Worm (Caenorhabditis elegans) whole organism, young adult: Measurements from ENCODE around the gene unc-10.

Experiments
- B0019.2 ChIP-seq: fragments of 200-800 bp; sonication (Bioruptor generic); conservative IDR thresholded peaks from 2 replicates; pipeline ENCODE4 v1.3.6; 2022; ENCODE audit warnings: missing genetic modification reagents, missing genetic modification characterization, missing compliant biosample characterization
- C17E4.6 ChIP-seq: fragments of 200-800 bp; sonication (Bioruptor generic); IDR thresholded peaks from 2 replicates; pipeline ENCODE4 v1.3.6; 2022; ENCODE audit warnings: missing genetic modification reagents, missing genetic modification characterization, missing compliant biosample characterization
- F37B4.10 ChIP-seq: fragments of 200-800 bp; sonication (Bioruptor generic); IDR thresholded peaks from 2 replicates; pipeline ENCODE4 v1.3.6; 2022; ENCODE audit warnings: missing genetic modification characterization, missing compliant biosample characterization
- F39B2.1 ChIP-seq: fragments of 200-800 bp; sonication (Bioruptor generic); IDR thresholded peaks from 2 replicates; pipeline ENCODE4 v1.3.6; 2022; ENCODE audit warnings: missing genetic modification reagents, missing genetic modification characterization, missing compliant biosample characterization
- ZK185.1 ChIP-seq: sonication (generic microtip); optimal IDR thresholded peaks from 2 replicates; lab custom pipeline; 2016; ENCODE audit warnings: mild to moderate bottlenecking, missing genetic modification characterization, missing compliant biosample characterization; ENCODE audit not compliant: poor library complexity, severe bottlenecking
- attf-5 ChIP-seq: fragments of 200-800 bp; sonication (Bioruptor generic); optimal IDR thresholded peaks from 2 replicates; lab custom pipeline; 2018; ENCODE audit warnings: mild to moderate bottlenecking, missing genetic modification characterization, missing compliant biosample characterization
- bed-1 ChIP-seq: fragments of 200-800 bp; sonication (Bioruptor generic); IDR thresholded peaks from 2 replicates; pipeline ENCODE4 v1.3.6; 2022; ENCODE audit warnings: missing genetic modification reagents, missing genetic modification characterization, missing compliant biosample characterization
- ccch-3 ChIP-seq: fragments of 200-800 bp; sonication (Bioruptor generic); optimal IDR thresholded peaks from 2 replicates; lab custom pipeline; 2018; ENCODE audit warnings: mild to moderate bottlenecking, missing genetic modification characterization, missing compliant biosample characterization
- ceh-40 ChIP-seq: fragments of 200-800 bp; sonication (Bioruptor generic); IDR thresholded peaks from 2 replicates; pipeline ENCODE4 v1.3.6; 2022; ENCODE audit warnings: missing genetic modification characterization, missing compliant biosample characterization
- ceh-79 ChIP-seq: sonication (generic microtip); optimal IDR thresholded peaks from 2 replicates; lab custom pipeline; 2017; ENCODE audit warnings: mild to moderate bottlenecking, missing genetic modification characterization, missing compliant biosample characterization
- chd-7 ChIP-seq: sonication (generic microtip); optimal IDR thresholded peaks from 2 replicates; lab custom pipeline; 2016; ENCODE audit warnings: mild to moderate bottlenecking, missing genetic modification characterization, moderate library complexity, missing compliant biosample characterization
- die-1 ChIP-seq: sonication (generic microtip); optimal IDR thresholded peaks from 2 replicates; lab custom pipeline; 2016; ENCODE audit warnings: missing genotype, mild to moderate bottlenecking, missing genetic modification characterization, missing compliant biosample characterization
- dpl-1 ChIP-seq: fragments of 150-350 bp; optimal IDR thresholded peaks from 2 replicates; lab custom pipeline; 2014; ENCODE audit warnings: missing biosample characterization, missing genetic modification reagents, missing genetic modification characterization
- egl-18 ChIP-seq: fragments of 200-800 bp; sonication (Bioruptor generic); IDR thresholded peaks from 2 replicates; pipeline ENCODE4 v1.3.6; 2022; ENCODE audit warnings: missing genetic modification reagents, missing genetic modification characterization, missing compliant biosample characterization
- egrh-3 ChIP-seq: fragments of 200-800 bp; sonication (Bioruptor generic); IDR thresholded peaks from 2 replicates; pipeline ENCODE4 v1.3.6; 2022; ENCODE audit warnings: missing genetic modification reagents, missing genetic modification characterization, missing compliant biosample characterization
- fkh-3 ChIP-seq: sonication (generic microtip); optimal IDR thresholded peaks from 2 replicates; lab custom pipeline; 2016; ENCODE audit warnings: mild to moderate bottlenecking, missing genetic modification characterization, missing compliant biosample characterization
- hrde-1 ChIP-seq: sonication (generic microtip); optimal IDR thresholded peaks from 2 replicates; lab custom pipeline; 2016; ENCODE audit warnings: missing genetic modification characterization, mild to moderate bottlenecking, missing compliant biosample characterization, moderate library complexity, missing genotype, missing genetic modification reagents, borderline replicate concordance
- hsf-1 ChIP-seq: fragments of 200-800 bp; sonication (Bioruptor generic); IDR thresholded peaks from 2 replicates; pipeline ENCODE4 v1.3.6; 2022; ENCODE audit warnings: missing genetic modification reagents, missing genetic modification characterization, missing compliant biosample characterization
- let-526 ChIP-seq: fragments of 200-800 bp; sonication (Bioruptor generic); IDR thresholded peaks from 2 replicates; pipeline ENCODE4 v1.3.6; 2022; ENCODE audit warnings: missing genetic modification reagents, missing genetic modification characterization, missing compliant biosample characterization
- lin-26 ChIP-seq: fragments of 200-800 bp; sonication (Bioruptor generic); IDR thresholded peaks from 2 replicates; pipeline ENCODE4 v1.3.6; 2022; ENCODE audit warnings: missing genetic modification reagents, missing genetic modification characterization, missing compliant biosample characterization
- madf-3 ChIP-seq: fragments of 200-800 bp; sonication (Bioruptor generic); IDR thresholded peaks from 2 replicates; pipeline ENCODE4 v1.3.6; 2022; ENCODE audit warnings: missing genetic modification reagents, missing genetic modification characterization, missing compliant biosample characterization
- mxl-1 ChIP-seq: sonication (generic microtip); optimal IDR thresholded peaks from 2 replicates; lab custom pipeline; 2016; ENCODE audit warnings: missing genetic modification characterization, missing compliant biosample characterization
- nfya-1 ChIP-seq: sonication (generic microtip); optimal IDR thresholded peaks from 2 replicates; lab custom pipeline; 2017; ENCODE audit warnings: antibody characterized with exemption, missing compliant biosample characterization, missing genetic modification characterization, borderline replicate concordance; ENCODE audit not compliant: insufficient read depth
- nhr-80 ChIP-seq: sonication (generic microtip); optimal IDR thresholded peaks from 2 replicates; lab custom pipeline; 2016; ENCODE audit warnings: missing genetic modification characterization, missing compliant biosample characterization
- pha-4 ChIP-seq: fragments of 150-350 bp; sonication (generic microtip); optimal IDR thresholded peaks from 2 replicates; lab custom pipeline; 2014; ENCODE audit warnings: missing biosample characterization, missing genetic modification reagents, missing genetic modification characterization
- rcor-1 ChIP-seq: fragments of 200-800 bp; sonication (Bioruptor generic); IDR thresholded peaks from 2 replicates; pipeline ENCODE4 v1.3.6; 2022; ENCODE audit warnings: missing genetic modification reagents, missing genetic modification characterization, missing compliant biosample characterization
- rpc-1 ChIP-seq, 2 experiments: fragments of 150-350 bp in 1 of 2; sonication (generic microtip) in 1 of 2; optimal IDR thresholded peaks; 2 replicates each; lab custom pipeline; 2014 to 2018; ENCODE audit warnings: missing biosample characterization in 1 of 2, missing genetic modification characterization in 1 of 2, missing genetic modification reagents in 1 of 2, missing genotype in 1 of 2
- zfh-2 ChIP-seq: fragments of 200-800 bp; sonication (Bioruptor generic); conservative IDR thresholded peaks from 2 replicates; pipeline ENCODE4 v1.3.6; 2022; ENCODE audit warnings: missing genetic modification reagents, missing genetic modification characterization, missing compliant biosample characterization
- ztf-22 ChIP-seq: fragments of 200-800 bp; sonication (Bioruptor generic); optimal IDR thresholded peaks from 2 replicates; lab custom pipeline; 2018; ENCODE audit warnings: mild to moderate bottlenecking, missing genetic modification characterization, moderate library complexity, missing compliant biosample characterization
- ztf-25 ChIP-seq: fragments of 200-800 bp; sonication (Bioruptor generic); IDR thresholded peaks from 2 replicates; pipeline ENCODE4 v1.3.6; 2022; ENCODE audit warnings: missing genetic modification reagents, missing genetic modification characterization, missing compliant biosample characterization
- ztf-26 ChIP-seq: sonication (generic microtip); optimal IDR thresholded peaks from 2 replicates; lab custom pipeline; 2017; ENCODE audit warnings: missing genetic modification characterization, missing compliant biosample characterization
- ztf-28 ChIP-seq: fragments of 200-800 bp; sonication (Bioruptor generic); IDR thresholded peaks from 2 replicates; pipeline ENCODE4 v1.3.6; 2022; ENCODE audit warnings: missing genetic modification reagents, missing genetic modification characterization, missing compliant biosample characterization

unc-10 gene

ce11 chrX:7279671-7280389 lies at the start of gene unc-10:
unc-10 (minus strand) TSS chrX:7280322.
- TF ChIP-seq ccch-3 (GFP tag; lab: Kevin White, UChicago): no peak
- peak; percentile 71 for TF ChIP-seq zfh-2 (GFP tag; lab: Robert Waterston, UW)
- TF ChIP-seq dpl-1 (GFP tag; lab: Kevin White, UChicago): no peak
- TF ChIP-seq ceh-79 (tag; lab: Kevin White, UChicago): no peak
- TF ChIP-seq lin-26 (GFP tag; lab: Robert Waterston, UW): no peak
- TF ChIP-seq chd-7 (tag; lab: Kevin White, UChicago): no peak
- no peak for TF ChIP-seq F37B4.10 (GFP tag; lab: Robert Waterston, UW)
- peak; percentile 40; the same call in 1 of the 2 replicates for TF ChIP-seq egrh-3
- TF ChIP-seq nfya-1: no peak
- TF ChIP-seq ztf-28 (GFP tag; lab: Robert Waterston, UW): no peak
- no peak for TF ChIP-seq F39B2.1

ce11 chrX:7329601-7330000 lies 49.5 kb upstream of the unc-10 start, which contains the start of gene ttr-59:
ttr-59 (plus strand) TSS chrX:7329818.
- no peak for TF ChIP-seq ztf-25
- TF ChIP-seq lin-26 (GFP tag; lab: Robert Waterston, UW): no peak
- no peak for TF ChIP-seq ceh-40 (GFP tag; lab: Robert Waterston, UW)
- no peak for TF ChIP-seq egl-18 (GFP tag; lab: Robert Waterston, UW)
- no peak for TF ChIP-seq madf-3
- no peak for TF ChIP-seq bed-1 (GFP tag; lab: Robert Waterston, UW)
- TF ChIP-seq B0019.2 (GFP tag; lab: Robert Waterston, UW): no peak
- no peak for TF ChIP-seq ZK185.1
- TF ChIP-seq rcor-1 (GFP tag; lab: Robert Waterston, UW): no peak
- TF ChIP-seq pha-4 (tag; lab: Kevin White, UChicago): no peak
- no peak for TF ChIP-seq chd-7 (tag; lab: Kevin White, UChicago)
- TF ChIP-seq attf-5 (GFP tag; lab: Kevin White, UChicago): no peak
- TF ChIP-seq mxl-1 (tag; lab: Kevin White, UChicago): no peak
- TF ChIP-seq hrde-1 (tag; lab: Kevin White, UChicago): no peak
- no peak for TF ChIP-seq fkh-3 (tag; lab: Kevin White, UChicago)
- no peak for TF ChIP-seq C17E4.6 (GFP tag; lab: Robert Waterston, UW)
- TF ChIP-seq let-526 (GFP tag; lab: Robert Waterston, UW): no peak
- TF ChIP-seq ztf-26: no peak
- no peak for TF ChIP-seq hsf-1 (GFP tag; lab: Robert Waterston, UW)

ce11 chrX:7328065-7328564 lies 48.0 kb upstream of the unc-10 start:
- TF ChIP-seq nhr-80 (tag; lab: Kevin White, UChicago) (no peak), die-1 (no peak), rpc-1 (optimal IDR thresholded peaks at IDR 0.05; lab: Kevin White, UChicago) (no peak), rpc-1 (tag; optimal IDR thresholded peaks at IDR 0.05; lab: Kevin White, UChicago) (no peak), ztf-22 (GFP tag; lab: Kevin White, UChicago) (no peak), F37B4.10 (GFP tag; lab: Robert Waterston, UW) (no peak), chd-7 (tag; lab: Kevin White, UChicago) (no peak)
